Fruit fly (Drosophila melanogaster) whole organism, embryonic: ENCODE measurements around the gene CG2182.

Experiments
- B-H2 ChIP-seq: fragments of 200-800 bp; sonication (Bioruptor generic); optimal IDR thresholded peaks from 2 replicates; lab custom pipeline; 2018; ENCODE audit warnings: missing biosample characterization, mild to moderate bottlenecking, missing genetic modification characterization
- Bdp1 ChIP-seq: fragments of 200-800 bp; sonication (Bioruptor generic); optimal IDR thresholded peaks from 3 replicates; lab custom pipeline; 2016; ENCODE audit warnings: missing biosample characterization, missing genetic modification characterization
- CG10543 ChIP-seq: fragments of 200-800 bp; sonication (Bioruptor generic); optimal IDR thresholded peaks from 3 replicates; lab custom pipeline; 2017; ENCODE audit warnings: missing biosample characterization, mild to moderate bottlenecking, missing genetic modification characterization, moderate library complexity
- CG11695 ChIP-seq: fragments of 200-800 bp; sonication (Bioruptor generic); IDR thresholded peaks from 3 replicates; pipeline ENCODE4 v1.3.6; 2022; ENCODE audit warnings: missing biosample characterization, missing genetic modification characterization
- CG12299 ChIP-seq: fragments of 200-800 bp; sonication (Bioruptor generic); optimal IDR thresholded peaks from 2 replicates; lab custom pipeline; 2018; ENCODE audit warnings: missing biosample characterization, mild to moderate bottlenecking, missing genetic modification characterization
- CG12391 ChIP-seq: fragments of 200-800 bp; sonication (Bioruptor generic); optimal IDR thresholded peaks from 3 replicates; lab custom pipeline; 2018; ENCODE audit warnings: missing biosample characterization, mild to moderate bottlenecking, missing genetic modification characterization, moderate library complexity
- CG12942 ChIP-seq: fragments of 200-800 bp; sonication (Bioruptor generic); optimal IDR thresholded peaks from 3 replicates; lab custom pipeline; 2016; ENCODE audit warnings: missing biosample characterization, missing genetic modification characterization
- CG13424 ChIP-seq: fragments of 200-800 bp; sonication (Bioruptor generic); optimal IDR thresholded peaks from 2 replicates; lab custom pipeline; 2019; ENCODE audit warnings: missing biosample characterization, mild to moderate bottlenecking, missing genetic modification characterization, moderate library complexity
- CG13624 ChIP-seq: fragments of 200-800 bp; sonication (Bioruptor generic); optimal IDR thresholded peaks from 2 replicates; lab custom pipeline; 2016; ENCODE audit warnings: missing biosample characterization, missing genetic modification characterization
- CG13775 ChIP-seq: fragments of 200-800 bp; sonication (Bioruptor generic); optimal IDR thresholded peaks from 3 replicates; lab custom pipeline; 2017; ENCODE audit warnings: missing biosample characterization, mild to moderate bottlenecking, missing genetic modification characterization
- CG15073 ChIP-seq: fragments of 200-800 bp; sonication (Bioruptor generic); optimal IDR thresholded peaks from 2 replicates; lab custom pipeline; 2016; ENCODE audit warnings: missing biosample characterization, missing genetic modification characterization
- CG15696 ChIP-seq: fragments of 200-800 bp; sonication (Bioruptor generic); optimal IDR thresholded peaks from 2 replicates; lab custom pipeline; 2019; ENCODE audit warnings: missing biosample characterization, mild to moderate bottlenecking, missing genetic modification characterization, moderate library complexity
- CG18476 ChIP-seq: fragments of 200-800 bp; sonication (Bioruptor generic); optimal IDR thresholded peaks from 2 replicates; lab custom pipeline; 2016; ENCODE audit warnings: missing biosample characterization, mild to moderate bottlenecking, missing genetic modification characterization
- CG2120 ChIP-seq: fragments of 200-800 bp; sonication (Bioruptor generic); optimal IDR thresholded peaks from 3 replicates; lab custom pipeline; 2016; ENCODE audit warnings: missing biosample characterization, missing genetic modification characterization
- CG32772 ChIP-seq: fragments of 200-800 bp; sonication (Bioruptor generic); IDR thresholded peaks from 2 replicates; pipeline ENCODE4 v1.3.6; 2022; ENCODE audit warnings: missing biosample characterization, missing genetic modification characterization
- CG42726 ChIP-seq: fragments of 200-800 bp; sonication (Bioruptor generic); IDR thresholded peaks from 2 replicates; pipeline ENCODE4 v1.3.6; 2022; ENCODE audit warnings: missing biosample characterization, missing genetic modification characterization; ENCODE audit not compliant: partially characterized antibody
- CG4404 ChIP-seq: fragments of 200-800 bp; sonication (Bioruptor generic); IDR thresholded peaks from 2 replicates; pipeline ENCODE4 v1.3.6; 2022; ENCODE audit warnings: missing biosample characterization, missing genetic modification characterization
- CG6175 ChIP-seq: fragments of 200-800 bp; sonication (Bioruptor generic); IDR thresholded peaks from 3 replicates; pipeline ENCODE4 v1.3.6; 2022; ENCODE audit warnings: missing biosample characterization, missing genetic modification characterization
- CG7928 ChIP-seq: fragments of 200-800 bp; sonication (Bioruptor generic); optimal IDR thresholded peaks from 2 replicates; lab custom pipeline; 2017; ENCODE audit warnings: missing biosample characterization, mild to moderate bottlenecking, missing genetic modification characterization
- CG9727 ChIP-seq: fragments of 200-800 bp; sonication (Bioruptor generic); optimal IDR thresholded peaks from 3 replicates; lab custom pipeline; 2017; ENCODE audit warnings: missing biosample characterization, mild to moderate bottlenecking, missing genetic modification characterization
- CTCF ChIP-seq: fragments of 200-800 bp; sonication (Bioruptor generic); optimal IDR thresholded peaks from 2 replicates; lab custom pipeline; 2017; ENCODE audit warnings: missing biosample characterization, mild to moderate bottlenecking, missing genetic modification characterization, moderate library complexity
- Hr3 ChIP-seq: fragments of 200-800 bp; sonication (Bioruptor generic); optimal IDR thresholded peaks from 3 replicates; lab custom pipeline; 2016; ENCODE audit warnings: missing biosample characterization, missing genetic modification characterization
- Hr51 ChIP-seq, 2 experiments: fragments of 200-800 bp; sonication (Bioruptor generic); optimal IDR thresholded peaks; 2 replicates in 1 of 2; 3 replicates in 1 of 2; lab custom pipeline; 2016 to 2018; ENCODE audit warnings: missing biosample characterization in 2 of 2, missing genetic modification characterization in 2 of 2, mild to moderate bottlenecking in 1 of 2, moderate library complexity in 1 of 2
- Kr ChIP-seq: fragments of 200-800 bp; sonication (Bioruptor generic); optimal IDR thresholded peaks from 2 replicates; lab custom pipeline; 2017; ENCODE audit warnings: missing biosample characterization, mild to moderate bottlenecking, missing genetic modification characterization
- Lim3 ChIP-seq: fragments of 200-800 bp; sonication (Bioruptor generic); IDR thresholded peaks from 2 replicates; pipeline ENCODE4 v1.3.6; 2022; ENCODE audit warnings: missing biosample characterization, missing genetic modification characterization
- NC2α ChIP-seq: fragments of 200-800 bp; sonication (Bioruptor generic); optimal IDR thresholded peaks from 2 replicates; lab custom pipeline; 2016; ENCODE audit warnings: missing biosample characterization, missing genetic modification characterization
- Tbp ChIP-seq: fragments of >200 bp; optimal IDR thresholded peaks from 2 replicates; lab custom pipeline; 2018; ENCODE audit warnings: missing biosample characterization, missing genetic modification characterization
- abd-A ChIP-seq: fragments of 200-800 bp; sonication (Bioruptor generic); optimal IDR thresholded peaks from 3 replicates; lab custom pipeline; 2019; ENCODE audit warnings: missing biosample characterization, mild to moderate bottlenecking, missing genetic modification characterization, moderate library complexity
- amos ChIP-seq: fragments of 200-800 bp; sonication (Bioruptor generic); IDR thresholded peaks from 2 replicates; pipeline ENCODE4 v1.3.6; 2022; ENCODE audit warnings: missing biosample characterization, missing genetic modification characterization; ENCODE audit not compliant: partially characterized antibody
- bcd ChIP-seq: fragments of 200-800 bp; sonication (Bioruptor generic); optimal IDR thresholded peaks from 2 replicates; lab custom pipeline; 2017; ENCODE audit warnings: missing biosample characterization, mild to moderate bottlenecking, missing genetic modification characterization
- bsh ChIP-seq, 2 experiments: fragments of 200-800 bp; sonication (Bioruptor generic); optimal IDR thresholded peaks; 2 replicates each; lab custom pipeline; 2017 to 2018; ENCODE audit warnings: mild to moderate bottlenecking in 2 of 2, missing biosample characterization in 2 of 2, missing genetic modification characterization in 2 of 2, moderate library complexity in 1 of 2
- cas ChIP-seq: fragments of 200-800 bp; sonication (Bioruptor generic); IDR thresholded peaks from 2 replicates; pipeline ENCODE4 v1.3.6; 2022; ENCODE audit warnings: missing biosample characterization, missing genetic modification characterization
- croc ChIP-seq: fragments of 200-800 bp; sonication (Bioruptor generic); conservative IDR thresholded peaks from 3 replicates; pipeline ENCODE4 v1.3.6; 2022; ENCODE audit warnings: missing biosample characterization, missing genetic modification characterization
- crp ChIP-seq, 2 experiments: fragments of 200-800 bp; sonication (Bioruptor generic); optimal IDR thresholded peaks; 2 replicates in 1 of 2; 3 replicates in 1 of 2; lab custom pipeline; 2017; ENCODE audit warnings: missing biosample characterization in 2 of 2, missing genetic modification characterization in 2 of 2, mild to moderate bottlenecking in 1 of 2, moderate library complexity in 1 of 2
- dan ChIP-seq: fragments of 200-800 bp; sonication (Bioruptor generic); IDR thresholded peaks from 2 replicates; pipeline ENCODE4 v1.3.6; 2022; ENCODE audit warnings: missing biosample characterization, missing genetic modification characterization
- gem ChIP-seq: fragments of 200-800 bp; sonication (Bioruptor generic); optimal IDR thresholded peaks from 2 replicates; lab custom pipeline; 2019; ENCODE audit warnings: missing biosample characterization, mild to moderate bottlenecking, missing genetic modification characterization, moderate library complexity
- hbn ChIP-seq: fragments of 200-800 bp; sonication (Bioruptor generic); IDR thresholded peaks from 2 replicates; pipeline ENCODE4 v1.3.6; 2022; ENCODE audit warnings: missing biosample characterization, missing genetic modification characterization; ENCODE audit not compliant: partially characterized antibody
- jumu ChIP-seq: fragments of 200-800 bp; sonication (Bioruptor generic); optimal IDR thresholded peaks from 3 replicates; lab custom pipeline; 2016; ENCODE audit warnings: missing biosample characterization, missing genetic modification characterization
- mld ChIP-seq: fragments of 200-800 bp; sonication (Bioruptor generic); IDR thresholded peaks from 3 replicates; pipeline ENCODE4 v1.3.6; 2022; ENCODE audit warnings: missing biosample characterization, missing genetic modification characterization; ENCODE audit not compliant: partially characterized antibody
- nau ChIP-seq: fragments of 200-800 bp; sonication (Bioruptor generic); optimal IDR thresholded peaks from 3 replicates; lab custom pipeline; 2017; ENCODE audit warnings: missing biosample characterization, mild to moderate bottlenecking, missing genetic modification characterization, missing genetic modification reagents
- nerfin-1 ChIP-seq: fragments of 200-800 bp; sonication (Bioruptor generic); optimal IDR thresholded peaks from 3 replicates; lab custom pipeline; 2019; ENCODE audit warnings: missing biosample characterization, mild to moderate bottlenecking, missing genetic modification characterization, moderate library complexity
- pho ChIP-seq: fragments of 200-800 bp; sonication (Bioruptor generic); optimal IDR thresholded peaks from 2 replicates; lab custom pipeline; 2016; ENCODE audit warnings: missing biosample characterization, missing genetic modification characterization
- so ChIP-seq: fragments of 200-800 bp; sonication (Bioruptor generic); IDR thresholded peaks from 3 replicates; pipeline ENCODE4 v1.3.6; 2022; ENCODE audit warnings: missing biosample characterization, missing genetic modification characterization
- sob ChIP-seq: fragments of 200-800 bp; sonication (Bioruptor generic); IDR thresholded peaks from 2 replicates; pipeline ENCODE4 v1.3.6; 2022; ENCODE audit warnings: missing biosample characterization, missing genetic modification characterization
- tup ChIP-seq: fragments of 200-800 bp; sonication (Bioruptor generic); optimal IDR thresholded peaks from 2 replicates; lab custom pipeline; 2016; ENCODE audit warnings: missing biosample characterization, mild to moderate bottlenecking, missing genetic modification characterization, moderate library complexity
- unpg ChIP-seq: fragments of 200-800 bp; sonication (Bioruptor generic); optimal IDR thresholded peaks from 3 replicates; lab custom pipeline; 2018; ENCODE audit warnings: missing biosample characterization, mild to moderate bottlenecking, missing genetic modification characterization, moderate library complexity
- wor ChIP-seq: fragments of 200-800 bp; sonication (Bioruptor generic); IDR thresholded peaks from 2 replicates; pipeline ENCODE4 v1.3.6; 2022; ENCODE audit warnings: missing biosample characterization, missing genetic modification characterization

Gene CG2182

dm6 chr3R:5621714-5622405, 37.9 kb downstream of the CG2182 start (continued):
- TF ChIP-seq unpg, result no peak
- no peak for TF ChIP-seq abd-A
- TF ChIP-seq amos (GFP tag; lab: Robert Waterston, UW), result no peak
- TF ChIP-seq mld (GFP tag; lab: Robert Waterston, UW), result 0 out of 3 replicates have a peak, but pooled peaks have one; percentile 17
- TF ChIP-seq cas (GFP tag; lab: Robert Waterston, UW), result no peak
- TF ChIP-seq CG42726 (GFP tag; lab: Robert Waterston, UW), result 0 out of 2 replicates have a peak, but pooled peaks have one; percentile 19
- TF ChIP-seq CTCF (GFP tag; lab: Kevin White, UChicago), result no peak
- no peak for TF ChIP-seq wor (GFP tag; lab: Robert Waterston, UW)
- TF ChIP-seq B-H2, result no peak
- TF ChIP-seq CG18476 (GFP tag; lab: Kevin White, UChicago), result no peak

dm6 chr3R:5620387-5620956, 39.2 kb downstream of the CG2182 start:
- TF ChIP-seq nau (GFP tag; lab: Kevin White, UChicago) (no peak), Kr (GFP tag; lab: Kevin White, UChicago) (no peak), Hr3 (GFP tag; lab: Kevin White, UChicago) (peak; percentile 68), CG15696 (tag; lab: Kevin White, UChicago) (no peak), pho (GFP tag; lab: Kevin White, UChicago) (peak; percentile 38), CG11695 (peak; percentile 41; the same call in 1 of the 3 replicates), bcd (GFP tag; lab: Kevin White, UChicago) (peak; percentile 59), Bdp1 (no peak), Hr51 (GFP tag; optimal IDR thresholded peaks at IDR 0.05; lab: Kevin White, UChicago) (peak in 1 of 2 experiments; percentile 70), CG13775 (GFP tag; lab: Kevin White, UChicago) (peak; percentile 68), tup (GFP tag; lab: Kevin White, UChicago) (no peak), CG13424 (tag; lab: Kevin White, UChicago) (peak; percentile 60), Tbp (GFP tag; lab: Kevin White, UChicago) (no peak), so (peak; percentile 44; the same call in 1 of the 3 replicates), CG15073 (GFP tag; lab: Kevin White, UChicago) (peak; percentile 8), CG4404 (GFP tag; lab: Robert Waterston, UW) (peak; percentile 39; the same call in 1 of the 2 replicates), CG12299 (peak; percentile 22), CG12942 (GFP tag; lab: Kevin White, UChicago) (peak; percentile 6), croc (0 out of 3 replicates have a peak, but pooled peaks have one; percentile 38), CG2120 (peak; percentile 63), gem (tag; lab: Kevin White, UChicago) (peak; percentile 74), dan (GFP tag; lab: Robert Waterston, UW) (no peak), CG32772 (GFP tag; lab: Robert Waterston, UW) (peak; percentile 32; the same call in 1 of the 2 replicates), Lim3 (GFP tag; lab: Robert Waterston, UW) (no peak), CG6175 (no peak), sob (peak; percentile 37; the same call in 1 of the 2 replicates), NC2α (GFP tag; lab: Kevin White, UChicago) (no peak), CG7928 (no peak), CG9727 (peak; percentile 75), abd-A (no peak), hbn (GFP tag; lab: Robert Waterston, UW) (no peak), jumu (peak; percentile 63), crp (GFP tag; optimal IDR thresholded peaks at IDR 0.05; lab: Kevin White, UChicago) (peak in 1 of 2 experiments; percentile 20), CG10543 (GFP tag; lab: Kevin White, UChicago) (no peak), CG12391 (tag; lab: Kevin White, UChicago) (peak; percentile 73), nerfin-1 (tag; lab: Kevin White, UChicago) (peak; percentile 51), CG13624 (GFP tag; lab: Kevin White, UChicago) (peak; percentile 55), bsh (GFP tag; optimal IDR thresholded peaks at IDR 0.05; lab: Kevin White, UChicago) (peak in 1 of 2 experiments; percentile 65)
